Worm (Caenorhabditis elegans) whole organism, L3 larva: Measurements from ENCODE around the gene srt-32.

Experiments
- R02D3.7 ChIP-seq: fragments of 150-350 bp; optimal IDR thresholded peaks from 2 replicates; lab custom pipeline; 2014; ENCODE audit warnings: missing biosample characterization, missing genetic modification characterization
- ZK546.5 ChIP-seq: sonication (generic microtip); optimal IDR thresholded peaks from 2 replicates; lab custom pipeline; 2017; ENCODE audit warnings: missing biosample characterization, missing genetic modification characterization
- ama-1 ChIP-seq: fragments of 150-350 bp; optimal IDR thresholded peaks from 2 replicates; lab custom pipeline; 2018
- ceh-82 ChIP-seq: fragments of 150-350 bp; optimal IDR thresholded peaks from 2 replicates; lab custom pipeline; 2014; ENCODE audit warnings: missing biosample characterization, missing genetic modification characterization
- ceh-9 ChIP-seq: sonication (generic microtip); optimal IDR thresholded peaks from 2 replicates; lab custom pipeline; 2018; ENCODE audit warnings: missing biosample characterization, missing genetic modification characterization
- daf-12 ChIP-seq: fragments of 150-350 bp; optimal IDR thresholded peaks from 2 replicates; lab custom pipeline; 2014; ENCODE audit warnings: missing biosample characterization, missing genetic modification reagents, missing genetic modification characterization
- egl-27 ChIP-seq: sonication (generic microtip); optimal IDR thresholded peaks from 4 replicates; lab custom pipeline; 2017; ENCODE audit warnings: missing biosample characterization, missing genetic modification reagents, missing genetic modification characterization
- egl-5 ChIP-seq: fragments of 150-350 bp; optimal IDR thresholded peaks from 2 replicates; lab custom pipeline; 2017; ENCODE audit warnings: missing biosample characterization, missing genetic modification reagents, missing genetic modification characterization, inconsistent platforms
- elt-1 ChIP-seq: fragments of 150-350 bp; optimal IDR thresholded peaks from 2 replicates; lab custom pipeline; 2014; ENCODE audit warnings: missing biosample characterization, missing genetic modification characterization
- elt-2 ChIP-seq: sonication (generic microtip); optimal IDR thresholded peaks from 2 replicates; lab custom pipeline; 2016; ENCODE audit warnings: missing genetic modification reagents, mild to moderate bottlenecking, missing genetic modification characterization, missing compliant biosample characterization
- fkh-2 ChIP-seq: fragments of 150-350 bp; optimal IDR thresholded peaks from 2 replicates; lab custom pipeline; 2014; ENCODE audit warnings: missing biosample characterization, missing genetic modification reagents, missing genetic modification characterization
- fos-1 ChIP-seq: fragments of 150-350 bp; optimal IDR thresholded peaks from 2 replicates; lab custom pipeline; 2014; ENCODE audit warnings: missing biosample characterization, missing genetic modification characterization
- hmg-11 ChIP-seq: sonication (generic microtip); optimal IDR thresholded peaks from 2 replicates; lab custom pipeline; 2016; ENCODE audit warnings: missing genetic modification characterization, missing compliant biosample characterization
- jun-1 ChIP-seq: fragments of 150-350 bp; optimal IDR thresholded peaks from 2 replicates; lab custom pipeline; 2014; ENCODE audit warnings: missing biosample characterization, missing genetic modification reagents, missing genetic modification characterization
- lin-15B ChIP-seq: fragments of 150-350 bp; optimal IDR thresholded peaks from 2 replicates; lab custom pipeline; 2014; ENCODE audit warnings: missing biosample characterization, missing genetic modification characterization
- lin-39 ChIP-seq: fragments of 150-350 bp; optimal IDR thresholded peaks from 2 replicates; lab custom pipeline; 2018; ENCODE audit warnings: missing biosample characterization, missing genetic modification reagents, missing genetic modification characterization
- mdl-1 ChIP-seq: fragments of 150-350 bp; optimal IDR thresholded peaks from 2 replicates; lab custom pipeline; 2014; ENCODE audit warnings: missing biosample characterization, missing genetic modification characterization
- mml-1 ChIP-seq: fragments of 150-350 bp; sonication (generic microtip); optimal IDR thresholded peaks from 3 replicates; lab custom pipeline; 2014; ENCODE audit warnings: missing biosample characterization, missing genetic modification characterization
- nfya-1 ChIP-seq: sonication (generic microtip); optimal IDR thresholded peaks from 2 replicates; lab custom pipeline; 2017; ENCODE audit warnings: missing genetic modification characterization, mild to moderate bottlenecking, missing compliant biosample characterization, antibody characterized with exemption, moderate library complexity; ENCODE audit not compliant: insufficient read depth
- nhr-11 ChIP-seq: fragments of 150-350 bp; optimal IDR thresholded peaks from 2 replicates; lab custom pipeline; 2014; ENCODE audit warnings: missing biosample characterization, missing genetic modification characterization
- nhr-12 ChIP-seq: fragments of 150-350 bp; optimal IDR thresholded peaks from 2 replicates; lab custom pipeline; 2014; ENCODE audit warnings: missing biosample characterization, missing genetic modification characterization
- nhr-23 ChIP-seq: fragments of 150-350 bp; optimal IDR thresholded peaks from 2 replicates; lab custom pipeline; 2014; ENCODE audit warnings: missing biosample characterization, missing genetic modification reagents, missing genetic modification characterization
- nhr-237 ChIP-seq: fragments of 150-350 bp; optimal IDR thresholded peaks from 2 replicates; lab custom pipeline; 2014; ENCODE audit warnings: missing biosample characterization, missing genetic modification characterization
- nhr-25 ChIP-seq: sonication (generic microtip); optimal IDR thresholded peaks from 2 replicates; lab custom pipeline; 2017; ENCODE audit warnings: missing biosample characterization, missing genetic modification characterization
- nhr-28 ChIP-seq: fragments of 150-350 bp; optimal IDR thresholded peaks from 2 replicates; lab custom pipeline; 2014; ENCODE audit warnings: missing biosample characterization, missing genetic modification characterization
- nhr-43 ChIP-seq: sonication (generic microtip); optimal IDR thresholded peaks from 2 replicates; lab custom pipeline; 2016; ENCODE audit warnings: mild to moderate bottlenecking, missing genetic modification characterization, missing compliant biosample characterization; ENCODE audit not compliant: poor library complexity, severe bottlenecking
- nhr-67 ChIP-seq: fragments of 150-350 bp; optimal IDR thresholded peaks from 2 replicates; lab custom pipeline; 2014; ENCODE audit warnings: missing biosample characterization, missing genetic modification characterization
- nhr-76 ChIP-seq: fragments of 150-350 bp; sonication (generic microtip); optimal IDR thresholded peaks from 5 replicates; lab custom pipeline; 2014; ENCODE audit warnings: missing biosample characterization, missing genetic modification characterization
- pha-4 ChIP-seq: fragments of 150-350 bp; optimal IDR thresholded peaks from 2 replicates; lab custom pipeline; 2014; ENCODE audit warnings: missing biosample characterization, missing genetic modification reagents, missing genetic modification characterization
- skn-1 ChIP-seq: fragments of 150-350 bp; optimal IDR thresholded peaks from 2 replicates; lab custom pipeline; 2014; ENCODE audit warnings: missing biosample characterization, missing genetic modification characterization
- snpc-4 ChIP-seq: fragments of 150-350 bp; optimal IDR thresholded peaks from 2 replicates; lab custom pipeline; 2014; ENCODE audit warnings: missing biosample characterization, missing genetic modification characterization
- tbx-2 ChIP-seq: sonication (generic microtip); optimal IDR thresholded peaks from 2 replicates; lab custom pipeline; 2016; ENCODE audit warnings: mild to moderate bottlenecking, missing genetic modification characterization, missing compliant biosample characterization
- ztf-4 ChIP-seq: fragments of 150-350 bp; optimal IDR thresholded peaks from 2 replicates; lab custom pipeline; 2014; ENCODE audit warnings: missing biosample characterization, missing genetic modification characterization

srt-32 gene

DNA sequence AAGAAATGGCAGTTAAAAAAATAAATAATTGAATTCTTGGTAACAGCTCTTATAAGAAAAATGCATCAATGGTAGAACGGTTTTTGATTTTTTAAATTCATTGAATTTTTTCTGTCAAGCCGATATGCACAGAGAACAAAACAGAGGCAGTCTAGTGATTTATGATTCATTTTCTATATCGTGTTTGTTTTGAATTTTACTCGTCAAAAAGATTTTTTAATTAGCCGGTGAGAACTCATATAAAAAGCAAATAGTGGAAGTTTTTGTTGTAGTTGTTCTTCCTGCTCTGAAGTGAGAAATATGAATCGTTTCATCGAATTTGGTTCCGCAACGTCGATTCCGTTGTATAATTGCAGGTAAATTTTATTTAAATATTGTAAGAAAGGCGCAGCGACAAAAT lies at the start of gene srt-32:
Gene srt-32, plus strand, starts transcription at position 301 of the 400 bp plus-strand sequence.
- TF ChIP-seq nhr-25 (tag; lab: Kevin White, UChicago): no peak
- TF ChIP-seq ama-1 (lab: Kevin White, UChicago): no peak
- no peak for TF ChIP-seq ceh-9 (tag; lab: Kevin White, UChicago)
- TF ChIP-seq nfya-1 (tag; lab: Kevin White, UChicago): no peak
- TF ChIP-seq ZK546.5: no peak
- TF ChIP-seq nhr-11: no peak
- TF ChIP-seq skn-1 (tag; lab: Kevin White, UChicago): no peak
- no peak for TF ChIP-seq ceh-82 (tag; lab: Kevin White, UChicago)
- no peak for TF ChIP-seq nhr-28
- no peak for TF ChIP-seq fos-1 (tag; lab: Kevin White, UChicago)
- no peak for TF ChIP-seq hmg-11
- TF ChIP-seq lin-15B (tag; lab: Kevin White, UChicago): no peak
- TF ChIP-seq fkh-2 (tag; lab: Kevin White, UChicago): no peak

DNA sequence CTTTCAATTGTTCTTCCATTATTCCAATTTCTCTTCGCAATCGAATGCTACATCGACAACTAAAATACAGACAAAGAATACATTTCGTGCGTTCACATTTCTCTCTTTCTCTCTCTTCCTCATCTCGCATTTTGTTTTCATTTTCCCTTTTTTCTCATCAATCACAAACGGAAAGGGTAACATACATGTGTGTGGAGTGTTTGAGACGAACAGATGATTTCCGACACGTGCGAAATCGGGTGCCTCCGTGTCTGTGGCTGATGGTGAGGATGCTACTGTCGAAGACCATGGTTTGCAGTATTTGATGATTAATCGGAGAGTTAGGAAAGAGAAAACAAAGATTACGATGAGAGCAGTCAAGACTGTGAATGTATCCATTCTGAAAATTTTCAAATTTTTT lies 48.7 kb upstream of the srt-32 start, which contains the start of gene R02D5.9:
Gene R02D5.9, minus strand, starts transcription at position 378 of the 400 bp plus-strand sequence.
- TF ChIP-seq nhr-76 (tag; lab: Kevin White, UChicago): no peak
- no peak for TF ChIP-seq nhr-237 (tag; lab: Kevin White, UChicago)
- no peak for TF ChIP-seq ZK546.5
- TF ChIP-seq fkh-2 (tag; lab: Kevin White, UChicago): no peak
- no peak for TF ChIP-seq pha-4
- TF ChIP-seq elt-1 (tag; lab: Kevin White, UChicago): peak; percentile 15
- peak; percentile 50 for TF ChIP-seq nhr-43 (tag; lab: Kevin White, UChicago)
- TF ChIP-seq ceh-82 (tag; lab: Kevin White, UChicago): no peak
- TF ChIP-seq R02D3.7: no peak
- TF ChIP-seq nhr-28: no peak
- TF ChIP-seq mml-1: no peak
- TF ChIP-seq snpc-4 (tag; lab: Kevin White, UChicago): no peak
- TF ChIP-seq nhr-23 (tag; lab: Kevin White, UChicago): peak; percentile 68
- TF ChIP-seq mdl-1 (tag; lab: Kevin White, UChicago): peak; percentile 24
- no peak for TF ChIP-seq nhr-67 (tag; lab: Kevin White, UChicago)
- no peak for TF ChIP-seq jun-1
- no peak for TF ChIP-seq ceh-9 (tag; lab: Kevin White, UChicago)
- TF ChIP-seq hmg-11: no peak
- peak; percentile 89 for TF ChIP-seq nhr-25 (tag; lab: Kevin White, UChicago)
- peak; percentile 67 for TF ChIP-seq lin-39 (tag; lab: Kevin White, UChicago)

DNA sequence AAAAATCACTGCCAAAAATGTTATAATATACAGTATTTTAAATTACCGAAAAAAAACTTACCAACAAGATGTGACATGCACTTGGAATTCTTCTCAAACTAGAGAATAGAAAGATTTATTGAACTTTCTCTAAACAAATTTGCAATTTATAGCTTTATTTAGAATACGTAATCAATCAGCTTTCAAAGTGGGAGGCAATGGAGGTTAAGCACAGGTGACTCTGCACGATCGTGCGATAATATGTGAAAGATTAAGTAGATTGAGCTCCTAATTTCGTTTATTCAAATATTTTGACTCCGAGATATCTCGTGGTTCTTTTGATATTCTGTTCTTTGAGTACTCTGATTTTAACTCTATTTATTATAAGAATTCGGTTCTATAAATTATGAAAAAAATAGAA lies 41.4 kb upstream of the srt-32 start, which contains the start of gene R02D5.6:
Gene R02D5.6, minus strand, starts transcription at position 101 of the 400 bp plus-strand sequence.
- TF ChIP-seq nhr-12 (tag; lab: Kevin White, UChicago): no peak
- TF ChIP-seq tbx-2: no peak
- no peak for TF ChIP-seq elt-2

DNA sequence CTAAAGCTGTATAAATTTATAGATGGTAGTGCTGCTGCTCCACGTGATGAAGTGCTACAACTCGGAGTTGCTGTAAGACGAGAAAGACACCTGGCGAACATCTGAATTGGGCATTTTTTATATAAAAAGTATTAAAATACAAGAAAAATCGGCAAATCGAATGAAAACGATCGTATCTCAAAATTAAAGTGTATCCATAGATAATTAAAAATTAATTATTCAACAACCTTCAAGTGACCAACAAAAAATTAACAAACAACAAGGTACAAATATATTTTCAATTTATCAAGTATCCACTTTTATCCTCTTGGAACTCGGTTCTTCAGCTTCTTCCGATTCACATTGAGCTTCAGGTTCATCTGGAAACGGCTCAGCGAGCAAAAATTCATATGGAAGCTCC lies 40.1 kb upstream of the srt-32 start, which contains the start of gene R02D5.8:
Gene R02D5.8, minus strand, starts transcription at position 101 of the 400 bp plus-strand sequence.
- TF ChIP-seq egl-27 (tag; lab: Kevin White, UChicago) (no peak), nfya-1 (tag; lab: Kevin White, UChicago) (no peak), lin-39 (tag; lab: Kevin White, UChicago) (no peak), elt-1 (tag; lab: Kevin White, UChicago) (no peak), daf-12 (tag; lab: Kevin White, UChicago) (no peak), fkh-2 (tag; lab: Kevin White, UChicago) (no peak), pha-4 (no peak)

DNA sequence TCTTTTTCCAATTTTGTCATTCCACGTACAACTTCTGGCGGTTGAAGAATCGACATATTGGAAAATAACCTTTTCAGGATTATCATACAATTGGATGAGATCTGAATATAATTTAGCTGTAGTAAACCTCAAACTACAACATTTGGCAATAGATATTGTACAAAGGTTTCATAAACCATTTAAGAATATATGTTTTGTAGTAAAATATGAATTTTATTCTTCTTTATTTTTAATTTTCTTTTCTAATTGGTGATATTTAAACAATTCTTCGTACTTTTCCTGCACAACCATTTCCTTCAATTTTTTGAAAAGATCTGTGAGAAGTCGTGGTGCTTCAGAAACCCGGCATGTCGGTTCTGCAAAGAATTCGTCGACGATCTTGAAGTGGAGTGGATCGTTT lies 38.4 kb upstream of the srt-32 start, which contains the start of gene C53A5.17:
Gene C53A5.17, minus strand, starts transcription at position 101 of the 400 bp plus-strand sequence.
- TF ChIP-seq fkh-2 (tag; lab: Kevin White, UChicago) (no peak), egl-5 (tag; lab: Kevin White, UChicago) (no peak), egl-27 (tag; lab: Kevin White, UChicago) (no peak), ztf-4 (tag; lab: Kevin White, UChicago) (no peak)
- TF ChIP-seq, all 47 proteins: peak for 0
